Fruit fly (Drosophila melanogaster) whole organism, pupa: ENCODE data around the gene BORCS6.

Experiments
- CG10348 ChIP-seq: fragments of 200-800 bp; sonication (Bioruptor generic); IDR thresholded peaks from 2 replicates; pipeline ENCODE4 v1.3.6; 2022; ENCODE audit warnings: missing biosample characterization, missing genetic modification characterization
- CG12605 ChIP-seq: fragments of 200-800 bp; sonication (Bioruptor generic); IDR thresholded peaks from 2 replicates; pipeline ENCODE4 v1.3.6; 2022; ENCODE audit warnings: missing biosample characterization, missing genetic modification characterization
- CG13204 ChIP-seq: fragments of 200-800 bp; sonication (Bioruptor generic); optimal IDR thresholded peaks from 2 replicates; lab custom pipeline; 2018; ENCODE audit warnings: missing biosample characterization, mild to moderate bottlenecking, missing genetic modification characterization, moderate library complexity
- CG14655 ChIP-seq: fragments of 200-800 bp; sonication (Bioruptor generic); optimal IDR thresholded peaks from 3 replicates; lab custom pipeline; 2017; ENCODE audit warnings: mild to moderate bottlenecking, missing biosample characterization, missing genetic modification reagents, missing genetic modification characterization
- CG15710 ChIP-seq: fragments of 200-800 bp; sonication (Bioruptor generic); optimal IDR thresholded peaks from 2 replicates; lab custom pipeline; 2018; ENCODE audit warnings: missing biosample characterization, mild to moderate bottlenecking, missing genetic modification characterization, moderate library complexity
- CG17806 ChIP-seq: fragments of 200-800 bp; sonication (Bioruptor generic); optimal IDR thresholded peaks from 2 replicates; lab custom pipeline; 2018; ENCODE audit warnings: missing biosample characterization, mild to moderate bottlenecking, missing genetic modification characterization, moderate library complexity
- CG32121 ChIP-seq: fragments of 200-800 bp; sonication (Bioruptor generic); IDR thresholded peaks from 2 replicates; pipeline ENCODE4 v1.3.6; 2022; ENCODE audit warnings: missing biosample characterization, missing genetic modification characterization
- CG34367 ChIP-seq: fragments of 200-800 bp; sonication (Bioruptor generic); optimal IDR thresholded peaks from 2 replicates; lab custom pipeline; 2018; ENCODE audit warnings: missing biosample characterization, mild to moderate bottlenecking, missing genetic modification characterization
- CG4496 ChIP-seq: fragments of 200-800 bp; sonication (Bioruptor generic); IDR thresholded peaks from 3 replicates; pipeline ENCODE4 v1.3.6; 2022; ENCODE audit warnings: missing biosample characterization, missing genetic modification characterization
- CG8159 ChIP-seq: fragments of 200-800 bp; sonication (Bioruptor generic); optimal IDR thresholded peaks from 3 replicates; lab custom pipeline; 2018; ENCODE audit warnings: missing biosample characterization, mild to moderate bottlenecking, missing genetic modification characterization, moderate library complexity
- CG8301 ChIP-seq: fragments of 200-800 bp; sonication (Bioruptor generic); optimal IDR thresholded peaks from 2 replicates; lab custom pipeline; 2018; ENCODE audit warnings: missing biosample characterization, mild to moderate bottlenecking, missing genetic modification characterization
- CG9948 ChIP-seq: fragments of 200-800 bp; sonication (Bioruptor generic); optimal IDR thresholded peaks from 2 replicates; lab custom pipeline; 2018; ENCODE audit warnings: missing biosample characterization, mild to moderate bottlenecking, missing genetic modification characterization, moderate library complexity
- D1 ChIP-seq: fragments of 200-800 bp; sonication (Bioruptor generic); optimal IDR thresholded peaks from 2 replicates; lab custom pipeline; 2018; ENCODE audit warnings: missing biosample characterization, mild to moderate bottlenecking, missing genetic modification characterization, moderate library complexity
- EcR ChIP-seq: fragments of 200-800 bp; sonication (Bioruptor generic); optimal IDR thresholded peaks from 3 replicates; lab custom pipeline; 2019; ENCODE audit warnings: missing biosample characterization, missing genetic modification characterization, mild to moderate bottlenecking, moderate library complexity, missing genetic modification reagents
- Ets98B ChIP-seq: fragments of 200-800 bp; sonication (Bioruptor generic); IDR thresholded peaks from 2 replicates; pipeline ENCODE4 v1.3.6; 2022; ENCODE audit warnings: missing biosample characterization, missing genetic modification characterization
- Pif1A ChIP-seq: fragments of 200-800 bp; sonication (Bioruptor generic); optimal IDR thresholded peaks from 3 replicates; lab custom pipeline; 2016; ENCODE audit warnings: missing biosample characterization, missing genetic modification characterization
- Pif1B ChIP-seq: fragments of 200-800 bp; sonication (Bioruptor generic); optimal IDR thresholded peaks from 3 replicates; lab custom pipeline; 2016; ENCODE audit warnings: missing biosample characterization, missing genetic modification characterization
- Snoo ChIP-seq: fragments of 200-800 bp; sonication (Bioruptor generic); optimal IDR thresholded peaks from 3 replicates; lab custom pipeline; 2017; ENCODE audit warnings: missing biosample characterization, mild to moderate bottlenecking, missing genetic modification characterization, inconsistent platforms
- fd96Ca ChIP-seq: fragments of 200-800 bp; sonication (Bioruptor generic); IDR thresholded peaks from 3 replicates; pipeline ENCODE4 v1.3.6; 2022; ENCODE audit warnings: missing biosample characterization, missing genetic modification characterization
- gl ChIP-seq: fragments of 200-800 bp; sonication (Bioruptor generic); optimal IDR thresholded peaks from 2 replicates; lab custom pipeline; 2018; ENCODE audit warnings: missing biosample characterization, mild to moderate bottlenecking, missing genetic modification characterization
- rn ChIP-seq: fragments of 200-800 bp; sonication (Bioruptor generic); IDR thresholded peaks from 2 replicates; pipeline ENCODE4 v1.3.6; 2022; ENCODE audit warnings: missing biosample characterization, missing genetic modification characterization

Gene BORCS6

dm6 chr3L:511755-512209, 28.9 kb upstream of the BORCS6 start:
- TF ChIP-seq gl (tag; lab: Kevin White, UChicago) = no peak
- 0 out of 3 replicates have a peak, but pooled peaks have one; percentile 36 for TF ChIP-seq CG4496 (GFP tag; lab: Robert Waterston, UW)
- 0 out of 2 replicates have a peak, but pooled peaks have one; percentile 18 for TF ChIP-seq Ets98B (GFP tag; lab: Robert Waterston, UW)
- no peak for TF ChIP-seq CG10348 (GFP tag; lab: Robert Waterston, UW)
- TF ChIP-seq CG15710 = no peak
- no peak for TF ChIP-seq CG13204
- no peak for TF ChIP-seq rn (GFP tag; lab: Robert Waterston, UW)
- no peak for TF ChIP-seq CG8301 (tag; lab: Kevin White, UChicago)

dm6 chr3L:513656-514055, 27.0 kb upstream of the BORCS6 start:
- no peak for TF ChIP-seq CG15710
- TF ChIP-seq CG12605 (GFP tag; lab: Robert Waterston, UW) = no peak
- TF ChIP-seq EcR (GFP tag; lab: Kevin White, UChicago) = no peak
- TF ChIP-seq CG4496 (GFP tag; lab: Robert Waterston, UW) = no peak
- no peak for TF ChIP-seq CG32121 (GFP tag; lab: Robert Waterston, UW)

dm6 chr3L:515614-516013, 25.0 kb upstream of the BORCS6 start:
- no peak for TF ChIP-seq CG14655 (GFP tag; lab: Kevin White, UChicago)
- no peak for TF ChIP-seq Snoo (tag; lab: Kevin White, UChicago)
- TF ChIP-seq CG8159 (tag; lab: Kevin White, UChicago) = no peak
- no peak for TF ChIP-seq CG32121 (GFP tag; lab: Robert Waterston, UW)
- no peak for TF ChIP-seq CG15710
- TF ChIP-seq fd96Ca = no peak
- TF ChIP-seq gl (tag; lab: Kevin White, UChicago) = no peak
- no peak for TF ChIP-seq rn (GFP tag; lab: Robert Waterston, UW)
- TF ChIP-seq CG9948 (tag; lab: Kevin White, UChicago) = no peak
- no peak for TF ChIP-seq Pif1A (GFP tag; lab: Kevin White, UChicago)

- TF ChIP-seq CG15710 = no peak
- no peak for TF ChIP-seq CG8301 (tag; lab: Kevin White, UChicago)
- no peak for TF ChIP-seq gl (tag; lab: Kevin White, UChicago)
- no peak for TF ChIP-seq rn (GFP tag; lab: Robert Waterston, UW)
- TF ChIP-seq Ets98B (GFP tag; lab: Robert Waterston, UW) = no peak
- TF ChIP-seq CG32121 (GFP tag; lab: Robert Waterston, UW) = no peak
- no peak for TF ChIP-seq Snoo (tag; lab: Kevin White, UChicago)
- no peak for TF ChIP-seq EcR (GFP tag; lab: Kevin White, UChicago)
- TF ChIP-seq Pif1B (GFP tag; lab: Kevin White, UChicago) = no peak
- no peak for TF ChIP-seq CG14655 (GFP tag; lab: Kevin White, UChicago)
- no peak for TF ChIP-seq Pif1A (GFP tag; lab: Kevin White, UChicago)
- TF ChIP-seq CG34367 (tag; lab: Kevin White, UChicago) = no peak
- TF ChIP-seq CG17806 (tag; lab: Kevin White, UChicago) = no peak
- TF ChIP-seq CG4496 (GFP tag; lab: Robert Waterston, UW) = no peak
- no peak for TF ChIP-seq CG10348 (GFP tag; lab: Robert Waterston, UW)
- no peak for TF ChIP-seq D1 (tag; lab: Kevin White, UChicago)
Observed at dm6 chr3L:516544-516943, 24.1 kb upstream of the BORCS6 start.

DNA sequence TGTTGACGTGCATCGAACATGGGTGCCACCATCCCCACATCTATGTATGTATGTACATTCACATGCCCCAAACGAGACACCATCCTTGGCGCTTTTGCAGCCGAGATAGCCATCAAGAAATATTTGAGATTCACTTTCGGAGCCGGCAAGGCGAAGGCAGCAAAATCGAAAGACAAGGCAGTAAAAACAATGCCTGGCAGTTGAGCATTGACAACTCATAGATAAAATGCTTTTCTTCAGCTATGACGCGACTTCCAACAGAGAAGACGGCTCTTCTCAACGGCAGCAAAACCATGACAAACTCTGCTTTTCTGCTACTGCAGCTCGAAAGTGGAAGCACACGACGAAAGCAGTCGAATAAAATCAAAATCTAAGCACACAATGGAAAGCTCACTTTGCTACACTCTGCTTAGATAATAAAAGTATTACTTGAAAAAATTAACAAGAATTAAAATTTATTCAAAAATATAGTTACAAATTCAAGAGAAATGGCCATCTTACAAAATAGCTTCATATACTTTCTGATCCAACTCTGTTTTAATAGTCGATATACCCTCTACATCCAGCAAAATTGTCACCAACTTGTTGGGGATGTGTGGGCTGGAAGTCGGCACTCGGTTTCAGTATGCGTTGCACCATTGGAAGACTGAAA, 23.6 kb upstream of the BORCS6 start:
- TF ChIP-seq gl (tag; lab: Kevin White, UChicago) = no peak
- peak; percentile 67 for TF ChIP-seq CG14655 (GFP tag; lab: Kevin White, UChicago)
- no peak for TF ChIP-seq CG34367 (tag; lab: Kevin White, UChicago)
- no peak for TF ChIP-seq CG13204
- no peak for TF ChIP-seq CG8159 (tag; lab: Kevin White, UChicago)
- no peak for TF ChIP-seq EcR (GFP tag; lab: Kevin White, UChicago)
- TF ChIP-seq CG9948 (tag; lab: Kevin White, UChicago) = peak; percentile 49
- TF ChIP-seq D1 (tag; lab: Kevin White, UChicago) = no peak
- 0 out of 2 replicates have a peak, but pooled peaks have one; percentile 24 for TF ChIP-seq CG10348 (GFP tag; lab: Robert Waterston, UW)
- peak; percentile 59; the same call in 1 of the 3 replicates for TF ChIP-seq fd96Ca
- TF ChIP-seq Pif1B (GFP tag; lab: Kevin White, UChicago) = no peak
- TF ChIP-seq Pif1A (GFP tag; lab: Kevin White, UChicago) = peak; percentile 45
- peak; percentile 51; the same call in 1 of the 2 replicates for TF ChIP-seq rn (GFP tag; lab: Robert Waterston, UW)
- no peak for TF ChIP-seq CG15710
- peak; percentile 35 for TF ChIP-seq CG17806 (tag; lab: Kevin White, UChicago)
- TF ChIP-seq CG12605 (GFP tag; lab: Robert Waterston, UW) = peak; percentile 63
- TF ChIP-seq CG4496 (GFP tag; lab: Robert Waterston, UW) = peak; percentile 79
- TF ChIP-seq CG8301 (tag; lab: Kevin White, UChicago) = peak; percentile 67
- peak; percentile 83 for TF ChIP-seq CG32121 (GFP tag; lab: Robert Waterston, UW)
- TF ChIP-seq Ets98B (GFP tag; lab: Robert Waterston, UW) = peak; percentile 86
- no peak for TF ChIP-seq Snoo (tag; lab: Kevin White, UChicago)
- TF ChIP-seq, all 21 proteins: peak for 12
